Fruit fly (Drosophila melanogaster): ENCODE results near the gene CG12541.

CG12541 gene

dm6 chrX:6973340-6973739, 92.5 kb downstream of the CG12541 start, which contains the start of gene CG3040 (continued):
- TF ChIP-seq sug (tag; optimal IDR thresholded peaks at IDR 0.05) (peak; percentile 49), hbn (GFP tag; IDR thresholded peaks at IDR 0.05; ENCODE audit: partially characterized antibody) (no peak; the same call in 1 of the 2 replicates), Hr3 (GFP tag; optimal IDR thresholded peaks at IDR 0.05) (peak; percentile 32), CG10366 (GFP tag; IDR thresholded peaks at IDR 0.05) (peak; percentile 39; the same call in 1 of the 2 replicates), CG10654 (GFP tag; optimal IDR thresholded peaks at IDR 0.05) (peak; percentile 25), zfh2 (GFP tag; optimal IDR thresholded peaks at IDR 0.05) (peak; percentile 40), disco-r (GFP tag; optimal IDR thresholded peaks at IDR 0.05) (no peak), CG1792 (GFP tag; optimal IDR thresholded peaks at IDR 0.05) (no peak), BEAF-32 (GFP tag; optimal IDR thresholded peaks at IDR 0.05) (peak; percentile 35), CG8290 (GFP tag; optimal IDR thresholded peaks at IDR 0.05) (peak; percentile 5), CG8290 (tag; optimal IDR thresholded peaks at IDR 0.05) (peak in 1 of 2 experiments; percentile 70), prd (optimal IDR thresholded peaks at IDR 0.05) (no peak), prd (GFP tag; IDR thresholded peaks at IDR 0.05) (peak; percentile 41; the same call in 1 of the 3 replicates), Lhr (GFP tag; optimal IDR thresholded peaks at IDR 0.05) (peak; percentile 53), CG8388 (GFP tag; optimal IDR thresholded peaks at IDR 0.05) (peak; percentile 18), vvl (GFP tag; IDR thresholded peaks at IDR 0.05) (peak; percentile 63), CG32532 (GFP tag; IDR thresholded peaks at IDR 0.05) (peak; percentile 63), CG3065 (GFP tag; optimal IDR thresholded peaks at IDR 0.05) (peak; percentile 2), ac (GFP tag; optimal IDR thresholded peaks at IDR 0.05) (no peak), Optix (GFP tag; IDR thresholded peaks at IDR 0.05) (no peak), CG17612 (GFP tag; IDR thresholded peaks at IDR 0.05) (no peak), CG13624 (GFP tag; optimal IDR thresholded peaks at IDR 0.05) (peak; percentile 39), CG2129 (GFP tag; IDR thresholded peaks at IDR 0.05; ENCODE audit: partially characterized antibody) (no peak), CG18262 (tag; optimal IDR thresholded peaks at IDR 0.05) (peak; percentile 35), ssp (GFP tag; IDR thresholded peaks at IDR 0.05) (no peak), lilli (GFP tag; optimal IDR thresholded peaks at IDR 0.05) (peak; percentile 52), abd-A (tag; optimal IDR thresholded peaks at IDR 0.05) (peak; percentile 15), CG13296 (GFP tag; optimal IDR thresholded peaks at IDR 0.05) (peak; percentile 9), E2f1 (GFP tag; IDR thresholded peaks at IDR 0.05) (peak; percentile 18; the same call in 1 of the 2 replicates), phol (tag; optimal IDR thresholded peaks at IDR 0.05) (peak; percentile 49), CG11085 (GFP tag; IDR thresholded peaks at IDR 0.05) (peak; percentile 26; the same call in 1 of the 2 replicates), CG17186 (GFP tag; optimal IDR thresholded peaks at IDR 0.05) (no peak), CG8944 (GFP tag; optimal IDR thresholded peaks at IDR 0.05) (peak; percentile 1), CG17385 (GFP tag; optimal IDR thresholded peaks at IDR 0.05) (no peak), CG7786 (GFP tag; optimal IDR thresholded peaks at IDR 0.05) (peak; percentile 4), CG2116 (GFP tag; optimal IDR thresholded peaks at IDR 0.05) (peak; percentile 13), sim (GFP tag; IDR thresholded peaks at IDR 0.05) (no peak), nmo (GFP tag; optimal IDR thresholded peaks at IDR 0.05) (peak; percentile 41), Eip74EF (GFP tag; optimal IDR thresholded peaks at IDR 0.05) (no peak), CG9437 (GFP tag; optimal IDR thresholded peaks at IDR 0.05) (no peak), CG9797 (GFP tag; optimal IDR thresholded peaks at IDR 0.05) (peak; percentile 63), Deaf1 (tag; optimal IDR thresholded peaks at IDR 0.05) (peak; percentile 19), CG3847 (GFP tag; IDR thresholded peaks at IDR 0.05) (peak; percentile 43), ftz-f1 (GFP tag; optimal IDR thresholded peaks at IDR 0.05) (peak; percentile 49), CG1832 (GFP tag; optimal IDR thresholded peaks at IDR 0.05) (no peak), Stat92E (GFP tag; optimal IDR thresholded peaks at IDR 0.05) (no peak), hkb (optimal IDR thresholded peaks at IDR 0.05) (no peak), hkb (GFP tag; IDR thresholded peaks at IDR 0.05) (peak; percentile 49; the same call in 1 of the 2 replicates), cato (GFP tag; optimal IDR thresholded peaks at IDR 0.05; ENCODE audit: borderline replicate concordance) (no peak), CG14965 (GFP tag; optimal IDR thresholded peaks at IDR 0.05; ENCODE audit: borderline replicate concordance) (no peak), pzg (GFP tag; optimal IDR thresholded peaks at IDR 0.05) (peak; percentile 82)

Measured in whole organism, embryonic.